Worm (Caenorhabditis elegans) whole organism, midembryonic: ENCODE results near the gene T08B1.1.

Experiments
- T22C8.4 ChIP-seq: fragments of 200-800 bp; sonication (Bioruptor generic); IDR thresholded peaks from 2 replicates; pipeline ENCODE4 v1.3.6; 2022; ENCODE audit warnings: missing genetic modification characterization, missing compliant biosample characterization
- ref-1 ChIP-seq: fragments of 200-800 bp; sonication (Bioruptor generic); conservative IDR thresholded peaks from 2 replicates; pipeline ENCODE4 v1.3.6; 2022; ENCODE audit warnings: missing genetic modification reagents, missing genetic modification characterization, missing compliant biosample characterization

- no peak for TF ChIP-seq ref-1 (GFP tag; lab: Robert Waterston, UW)
- TF ChIP-seq T22C8.4, result no peak
These were observed 27.0 kb upstream of the T08B1.1 start, which contains the start of gene F59A7.11 for ce11 chrV:2013824-2014223.
